Worm (Caenorhabditis elegans): ENCODE results near the gene F35F10.13.

ce11 chrV:3295368-3295767 lies 23.5 kb downstream of the F35F10.13 start:
- no peak for TF ChIP-seq ZK546.5 (tag; optimal IDR thresholded peaks at IDR 0.05)
- TF ChIP-seq nhr-237 (tag; optimal IDR thresholded peaks at IDR 0.05), result no peak
- TF ChIP-seq skn-1 (tag; optimal IDR thresholded peaks at IDR 0.05), result no peak
- TF ChIP-seq nhr-11 (tag; optimal IDR thresholded peaks at IDR 0.05), result no peak
- TF ChIP-seq lsy-2 (tag; optimal IDR thresholded peaks at IDR 0.05), result no peak
- no peak for TF ChIP-seq ztf-4 (tag; optimal IDR thresholded peaks at IDR 0.05)
- no peak for TF ChIP-seq blmp-1 (tag; optimal IDR thresholded peaks at IDR 0.05; ENCODE audit: insufficient read depth)
- no peak for TF ChIP-seq ama-1 (optimal IDR thresholded peaks at IDR 0.05)
- TF ChIP-seq crh-2 (tag; optimal IDR thresholded peaks at IDR 0.05), result no peak
- TF ChIP-seq nhr-77 (tag; optimal IDR thresholded peaks at IDR 0.05), result no peak
- no peak for TF ChIP-seq alr-1 (tag; optimal IDR thresholded peaks at IDR 0.05)
- TF ChIP-seq sma-9 (GFP tag; optimal IDR thresholded peaks at IDR 0.05), result no peak
- no peak for TF ChIP-seq sma-9 (tag; optimal IDR thresholded peaks at IDR 0.05)
- no peak for TF ChIP-seq egl-27 (tag; optimal IDR thresholded peaks at IDR 0.05)
- TF ChIP-seq unc-62 (GFP tag; optimal IDR thresholded peaks at IDR 0.05), result no peak
